Worm (Caenorhabditis elegans): ENCODE results near the gene exc-12.

DNA sequence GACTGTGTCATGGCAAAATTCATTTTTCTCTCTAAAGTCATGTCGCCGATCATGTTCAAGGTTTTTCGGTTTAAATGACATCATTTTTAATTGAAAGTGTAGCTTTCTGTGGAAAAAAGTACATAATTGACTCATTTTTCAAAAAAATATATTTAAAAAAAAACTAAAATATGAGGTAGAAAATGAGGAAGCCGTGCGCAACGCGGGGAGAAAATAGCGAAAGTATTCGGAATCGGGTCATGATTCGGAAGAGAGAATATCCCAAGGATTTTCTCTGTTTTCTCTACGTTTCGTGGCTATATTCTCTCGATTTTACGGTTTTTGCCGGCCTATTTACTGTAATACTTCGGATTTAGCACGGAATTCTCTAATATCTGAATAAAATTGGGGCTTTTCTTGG, 9.5 kb downstream of the exc-12 start:
- no peak for TF ChIP-seq W03F9.2 (tag; optimal IDR thresholded peaks at IDR 0.05)
- TF ChIP-seq dao-5 (tag; optimal IDR thresholded peaks at IDR 0.05) = no peak
- no peak for TF ChIP-seq him-1 (tag; optimal IDR thresholded peaks at IDR 0.05)

All from whole organism, L4/young adult.